Worm (Caenorhabditis elegans): ENCODE data around the gene C35D10.7.

The C35D10.7 gene

DNA sequence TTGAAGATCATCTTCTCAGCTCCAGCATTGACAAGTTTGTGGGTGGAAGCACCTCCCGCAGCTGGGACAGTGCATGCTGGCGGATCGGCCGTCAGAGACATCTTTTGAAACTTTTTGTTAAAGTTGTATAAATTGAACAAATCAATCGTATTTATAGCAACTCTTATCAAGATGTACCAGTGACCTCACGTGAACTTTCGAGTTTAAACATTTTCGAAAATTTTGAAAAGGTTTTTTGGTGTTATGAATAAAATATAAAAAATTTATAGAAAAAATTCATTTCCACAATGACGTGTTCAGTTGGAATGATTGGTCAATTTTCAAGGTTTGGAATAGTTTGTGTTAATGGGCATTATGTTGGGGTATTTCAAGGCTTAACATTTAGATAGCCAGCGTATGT is 12.7 kb downstream of the C35D10.7 start, which contains the start of the genes msd-4 and C35D10.3:
Gene msd-4, minus strand, starts transcription at position 101 of the 400 bp plus-strand sequence.
Gene C35D10.3, plus strand, starts transcription at position 279 of the 400 bp plus-strand sequence.
- TF ChIP-seq mxl-3 (GFP tag; optimal IDR thresholded peaks at IDR 0.05) (no peak), daf-8 (GFP tag; IDR thresholded peaks at IDR 0.05) (no peak), T20F7.1 (GFP tag; optimal IDR thresholded peaks at IDR 0.05) (no peak), zip-11 (GFP tag; IDR thresholded peaks at IDR 0.05) (no peak), snpc-1.2 (GFP tag; IDR thresholded peaks at IDR 0.05) (no peak), F44E2.7 (GFP tag; IDR thresholded peaks at IDR 0.05) (no peak), nhr-28 (tag; optimal IDR thresholded peaks at IDR 0.05) (no peak), ctbp-1 (GFP tag; IDR thresholded peaks at IDR 0.05) (no peak), lin-29 (GFP tag; IDR thresholded peaks at IDR 0.05) (no peak), snpc-4 (tag; optimal IDR thresholded peaks at IDR 0.05) (no peak), lir-3 (tag; optimal IDR thresholded peaks at IDR 0.05) (no peak), nhr-10 (tag; optimal IDR thresholded peaks at IDR 0.05) (no peak), zfp-3 (GFP tag; conservative IDR thresholded peaks at IDR 0.05) (no peak), dmd-8 (GFP tag; IDR thresholded peaks at IDR 0.05) (no peak), jun-1 (tag; optimal IDR thresholded peaks at IDR 0.05) (no peak)

DNA sequence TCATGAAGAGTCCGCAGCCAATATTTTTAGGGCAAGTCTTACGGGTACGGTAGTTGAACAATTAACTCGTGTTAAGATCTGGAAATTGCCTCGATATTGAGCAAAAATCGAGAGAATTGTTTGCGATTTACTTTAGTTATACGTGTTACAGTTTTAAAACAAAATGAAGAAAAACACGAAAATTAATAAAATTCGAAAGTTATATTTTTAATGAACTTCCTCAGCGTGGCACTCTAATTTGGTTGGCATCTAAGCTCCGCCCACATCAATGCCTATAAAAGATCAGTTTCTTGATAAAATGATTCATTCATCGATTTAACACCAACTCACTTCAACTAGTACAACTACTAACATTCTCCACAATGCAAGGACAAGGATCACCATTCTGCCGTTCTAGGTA is 14.5 kb downstream of the C35D10.7 start, which contains the start of gene gipc-1:
Gene gipc-1, plus strand, starts transcription at position 301 of the 400 bp plus-strand sequence.
- TF ChIP-seq madf-5 (GFP tag; IDR thresholded peaks at IDR 0.05) (no peak), gei-8 (GFP tag; optimal IDR thresholded peaks at IDR 0.05) (no peak), spr-3 (GFP tag; optimal IDR thresholded peaks at IDR 0.05) (no peak)

DNA sequence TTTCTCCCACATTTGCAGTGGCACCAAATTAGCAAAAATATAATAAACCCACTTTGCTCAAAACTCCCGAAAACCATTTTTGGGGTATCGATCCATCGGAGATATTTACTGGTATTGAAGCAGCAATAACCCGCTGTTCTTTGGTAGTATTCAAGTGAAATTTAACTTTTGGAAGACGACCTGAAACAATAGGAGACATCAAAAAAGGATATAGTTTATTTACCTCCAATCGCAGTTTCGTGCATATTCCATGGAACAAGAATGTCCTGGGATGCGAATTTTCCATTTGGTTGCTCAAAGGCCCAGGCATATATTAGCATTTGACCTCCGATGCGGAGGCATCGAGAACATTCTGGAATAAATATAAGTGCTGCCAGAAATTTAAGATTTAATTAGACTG is 17.4 kb downstream of the C35D10.7 start:
- TF ChIP-seq nhr-111 (GFP tag; optimal IDR thresholded peaks at IDR 0.05) (no peak), aha-1 (tag) (peak; percentile 96), dmd-9 (GFP tag; IDR thresholded peaks at IDR 0.05) (no peak), mdt-29 (GFP tag; IDR thresholded peaks at IDR 0.05) (no peak), saeg-2 (GFP tag; IDR thresholded peaks at IDR 0.05) (no peak)

- TF ChIP-seq zag-1 (tag; optimal IDR thresholded peaks at IDR 0.05) (no peak), saeg-2 (GFP tag; IDR thresholded peaks at IDR 0.05) (no peak), ZK546.5 (tag; optimal IDR thresholded peaks at IDR 0.05) (no peak)
Observed at ce11 chrIII:4874671-4875070, 18.7 kb downstream of the C35D10.7 start, which contains the start of gene C35D10.12. C35D10.12 (minus strand) TSS chrIII:4874771.

ce11 chrIII:4875663-4876062 is 19.7 kb downstream of the C35D10.7 start:
- TF ChIP-seq unc-62 (GFP tag; optimal IDR thresholded peaks at IDR 0.05 in 1 of 2), result peak in 1 of 2 experiments; percentile 77
- no peak for TF ChIP-seq unc-62 (tag; optimal IDR thresholded peaks at IDR 0.05)
- no peak for TF ChIP-seq attf-4 (tag; optimal IDR thresholded peaks at IDR 0.05)
- TF ChIP-seq ztf-7 (tag; optimal IDR thresholded peaks at IDR 0.05), result no peak
- TF ChIP-seq php-3 (GFP tag; IDR thresholded peaks at IDR 0.05), result no peak
- TF ChIP-seq lim-7 (GFP tag; IDR thresholded peaks at IDR 0.05), result no peak
- no peak for TF ChIP-seq Y75B8A.6 (GFP tag; IDR thresholded peaks at IDR 0.05)
- no peak for TF ChIP-seq egl-27 (tag; optimal IDR thresholded peaks at IDR 0.05)
- no peak for TF ChIP-seq nhr-6 (tag; optimal IDR thresholded peaks at IDR 0.05)
- TF ChIP-seq hmg-1.1 (GFP tag; IDR thresholded peaks at IDR 0.05), result peak; percentile 53; the same call in 1 of the 2 replicates
- no peak for TF ChIP-seq sdz-12 (GFP tag; optimal IDR thresholded peaks at IDR 0.05)
- no peak for TF ChIP-seq nhr-10 (tag; optimal IDR thresholded peaks at IDR 0.05)
- no peak for TF ChIP-seq Y5F2A.4 (GFP tag; optimal IDR thresholded peaks at IDR 0.05)
- TF ChIP-seq lin-39 (tag; optimal IDR thresholded peaks at IDR 0.05), result no peak
- no peak for TF ChIP-seq arid-1 (GFP tag; conservative IDR thresholded peaks at IDR 0.05)
- TF ChIP-seq Y48G9A.11 (GFP tag; IDR thresholded peaks at IDR 0.05), result no peak
- no peak for TF ChIP-seq hif-1 (tag; optimal IDR thresholded peaks at IDR 0.05)
- TF ChIP-seq nhr-237 (tag; optimal IDR thresholded peaks at IDR 0.05), result no peak

Measured in whole organism, L4 larva.